Fruit fly (Drosophila melanogaster) whole organism, embryonic: ENCODE data around the gene Rgl.
A peak's percentile ranks its signal among the peaks of the same experiment; 100 is the strongest.

Source experiments
- BEAF-32 ChIP-seq: fragments of 200-800 bp; sonication (Bioruptor generic); optimal IDR thresholded peaks from 3 replicates; lab custom pipeline; 2017; ENCODE audit warnings: missing biosample characterization, missing genetic modification characterization, mild to moderate bottlenecking, moderate library complexity, missing genetic modification reagents
- CG10147 ChIP-seq: fragments of 200-800 bp; sonication (Bioruptor generic); optimal IDR thresholded peaks from 2 replicates; lab custom pipeline; 2019; ENCODE audit warnings: missing biosample characterization, mild to moderate bottlenecking, missing genetic modification characterization, moderate library complexity
- CG11456 ChIP-seq: fragments of 200-800 bp; sonication (Bioruptor generic); IDR thresholded peaks from 3 replicates; pipeline ENCODE4 v1.3.6; 2022; ENCODE audit warnings: missing biosample characterization, missing genetic modification characterization
- CG11723 ChIP-seq: fragments of 200-800 bp; sonication (Bioruptor generic); optimal IDR thresholded peaks from 2 replicates; lab custom pipeline; 2017; ENCODE audit warnings: missing biosample characterization, mild to moderate bottlenecking, missing genetic modification characterization
- CG14667 ChIP-seq: fragments of 200-800 bp; sonication (Bioruptor generic); IDR thresholded peaks from 2 replicates; pipeline ENCODE4 v1.3.6; 2022; ENCODE audit warnings: missing biosample characterization, missing genetic modification characterization
- CG15514 ChIP-seq: fragments of 200-800 bp; sonication (Bioruptor generic); optimal IDR thresholded peaks from 3 replicates; lab custom pipeline; 2017; ENCODE audit warnings: missing biosample characterization, missing genetic modification characterization, mild to moderate bottlenecking, moderate library complexity, missing genetic modification reagents
- CG15696 ChIP-seq: fragments of 200-800 bp; sonication (Bioruptor generic); optimal IDR thresholded peaks from 2 replicates; lab custom pipeline; 2019; ENCODE audit warnings: missing biosample characterization, mild to moderate bottlenecking, missing genetic modification characterization, moderate library complexity
- CG17359 ChIP-seq: fragments of 200-800 bp; sonication (Bioruptor generic); optimal IDR thresholded peaks from 3 replicates; lab custom pipeline; 2018; ENCODE audit warnings: missing biosample characterization, mild to moderate bottlenecking, missing genetic modification characterization, moderate library complexity
- CG17612 ChIP-seq: fragments of 200-800 bp; sonication (Bioruptor generic); IDR thresholded peaks from 2 replicates; pipeline ENCODE4 v1.3.6; 2022; ENCODE audit warnings: missing biosample characterization, missing genetic modification characterization
- CG17802 ChIP-seq: fragments of 200-800 bp; sonication (Bioruptor generic); optimal IDR thresholded peaks from 2 replicates; lab custom pipeline; 2018; ENCODE audit warnings: missing biosample characterization, mild to moderate bottlenecking, missing genetic modification characterization, moderate library complexity
- CG17912 ChIP-seq: fragments of 200-800 bp; sonication (Bioruptor generic); optimal IDR thresholded peaks from 2 replicates; lab custom pipeline; 2018; ENCODE audit warnings: missing biosample characterization, mild to moderate bottlenecking, missing genetic modification characterization
- CG18476 ChIP-seq: fragments of 200-800 bp; sonication (Bioruptor generic); optimal IDR thresholded peaks from 2 replicates; lab custom pipeline; 2016; ENCODE audit warnings: missing biosample characterization, mild to moderate bottlenecking, missing genetic modification characterization
- CG18599 ChIP-seq: fragments of 200-800 bp; sonication (Bioruptor generic); optimal IDR thresholded peaks from 3 replicates; lab custom pipeline; 2017; ENCODE audit warnings: missing biosample characterization, missing genetic modification characterization, mild to moderate bottlenecking, moderate library complexity, missing genetic modification reagents
- CG6765 ChIP-seq: fragments of 200-800 bp; sonication (Bioruptor generic); optimal IDR thresholded peaks from 3 replicates; lab custom pipeline; 2017; ENCODE audit warnings: missing biosample characterization, mild to moderate bottlenecking, missing genetic modification characterization
- CG6854 ChIP-seq: fragments of 200-800 bp; sonication (Bioruptor generic); optimal IDR thresholded peaks from 3 replicates; lab custom pipeline; 2017; ENCODE audit warnings: missing biosample characterization, mild to moderate bottlenecking, missing genetic modification characterization
- CG9437 ChIP-seq: fragments of 200-800 bp; sonication (Bioruptor generic); optimal IDR thresholded peaks from 2 replicates; lab custom pipeline; 2018; ENCODE audit warnings: missing biosample characterization, mild to moderate bottlenecking, missing genetic modification characterization
- CG9609 ChIP-seq: fragments of 200-800 bp; sonication (Bioruptor generic); optimal IDR thresholded peaks from 3 replicates; lab custom pipeline; 2016; ENCODE audit warnings: missing biosample characterization, missing genetic modification characterization
- CG9817 ChIP-seq: fragments of 200-800 bp; sonication (Bioruptor generic); optimal IDR thresholded peaks from 2 replicates; lab custom pipeline; 2018; ENCODE audit warnings: missing biosample characterization, mild to moderate bottlenecking, missing genetic modification characterization, moderate library complexity
- Dp ChIP-seq: fragments of 200-800 bp; sonication (Bioruptor generic); optimal IDR thresholded peaks from 2 replicates; lab custom pipeline; 2018; ENCODE audit warnings: missing biosample characterization, mild to moderate bottlenecking, missing genetic modification characterization, moderate library complexity
- H15 ChIP-seq: fragments of 200-800 bp; sonication (Bioruptor generic); IDR thresholded peaks from 3 replicates; pipeline ENCODE4 v1.3.6; 2022; ENCODE audit warnings: missing biosample characterization, missing genetic modification characterization
- HLH54F ChIP-seq: fragments of 200-800 bp; sonication (Bioruptor generic); optimal IDR thresholded peaks from 3 replicates; lab custom pipeline; 2016; ENCODE audit warnings: missing biosample characterization, missing genetic modification characterization
- Hr3 ChIP-seq: fragments of 200-800 bp; sonication (Bioruptor generic); optimal IDR thresholded peaks from 3 replicates; lab custom pipeline; 2016; ENCODE audit warnings: missing biosample characterization, missing genetic modification characterization
- Mad ChIP-seq: fragments of 200-800 bp; sonication (Bioruptor generic); optimal IDR thresholded peaks from 2 replicates; lab custom pipeline; 2016; ENCODE audit warnings: missing biosample characterization, missing genetic modification characterization
- Meics ChIP-seq: fragments of 200-800 bp; sonication (Bioruptor generic); optimal IDR thresholded peaks from 2 replicates; lab custom pipeline; 2017; ENCODE audit warnings: missing biosample characterization, mild to moderate bottlenecking, missing genetic modification characterization
- NC2α ChIP-seq: fragments of 200-800 bp; sonication (Bioruptor generic); optimal IDR thresholded peaks from 2 replicates; lab custom pipeline; 2016; ENCODE audit warnings: missing biosample characterization, missing genetic modification characterization
- Nf-YC ChIP-seq: fragments of 200-800 bp; optimal IDR thresholded peaks from 3 replicates; lab custom pipeline; 2019; ENCODE audit warnings: missing biosample characterization, mild to moderate bottlenecking, missing genetic modification characterization, moderate library complexity
- Pdp1 ChIP-seq, 2 experiments: fragments of 200-800 bp; sonication (Bioruptor generic); optimal IDR thresholded peaks; 3 replicates each; lab custom pipeline; 2016; ENCODE audit warnings: missing biosample characterization in 2 of 2, missing genetic modification characterization in 2 of 2, mild to moderate bottlenecking in 1 of 2, moderate library complexity in 1 of 2
- Ptx1 ChIP-seq: fragments of 200-800 bp; sonication (Bioruptor generic); IDR thresholded peaks from 2 replicates; pipeline ENCODE4 v1.3.6; 2022; ENCODE audit warnings: missing biosample characterization, missing genetic modification characterization
- Six4 ChIP-seq: fragments of 200-800 bp; sonication (Bioruptor generic); optimal IDR thresholded peaks from 2 replicates; lab custom pipeline; 2016; ENCODE audit warnings: missing biosample characterization, missing genetic modification characterization
- Usf ChIP-seq: fragments of 200-800 bp; sonication (Bioruptor generic); optimal IDR thresholded peaks from 2 replicates; lab custom pipeline; 2017; ENCODE audit warnings: missing genotype, missing biosample characterization, missing genetic modification characterization
- bcd ChIP-seq: fragments of 200-800 bp; sonication (Bioruptor generic); optimal IDR thresholded peaks from 2 replicates; lab custom pipeline; 2017; ENCODE audit warnings: missing biosample characterization, mild to moderate bottlenecking, missing genetic modification characterization
- disco-r ChIP-seq: fragments of 200-800 bp; sonication (Bioruptor generic); optimal IDR thresholded peaks from 2 replicates; lab custom pipeline; 2016; ENCODE audit warnings: missing biosample characterization, missing genetic modification characterization
- dpn ChIP-seq, 2 experiments: fragments of 200-800 bp; sonication (Bioruptor generic); optimal IDR thresholded peaks; 3 replicates each; lab custom pipeline; 2016; ENCODE audit warnings: missing biosample characterization in 2 of 2, missing genetic modification characterization in 2 of 2
- ems ChIP-seq: fragments of 200-800 bp; sonication (Bioruptor generic); optimal IDR thresholded peaks from 3 replicates; lab custom pipeline; 2016; ENCODE audit warnings: missing biosample characterization, missing genetic modification characterization
- ftz-f1 ChIP-seq: fragments of 200-800 bp; sonication (Bioruptor generic); optimal IDR thresholded peaks from 2 replicates; lab custom pipeline; 2016; ENCODE audit warnings: missing biosample characterization, missing genetic modification characterization
- gem ChIP-seq: fragments of 200-800 bp; sonication (Bioruptor generic); optimal IDR thresholded peaks from 2 replicates; lab custom pipeline; 2019; ENCODE audit warnings: missing biosample characterization, mild to moderate bottlenecking, missing genetic modification characterization, moderate library complexity
- gfzf ChIP-seq: fragments of 200-800 bp; sonication (Bioruptor generic); optimal IDR thresholded peaks from 2 replicates; lab custom pipeline; 2016; ENCODE audit warnings: missing biosample characterization, mild to moderate bottlenecking, missing genetic modification characterization, moderate library complexity
- gt ChIP-seq: fragments of 200-800 bp; sonication (Bioruptor generic); IDR thresholded peaks from 2 replicates; pipeline ENCODE4 v1.3.6; 2022; ENCODE audit warnings: missing biosample characterization, missing genetic modification characterization
- ken ChIP-seq: fragments of 200-800 bp; sonication (Bioruptor generic); IDR thresholded peaks from 3 replicates; pipeline ENCODE4 v1.3.6; 2022; ENCODE audit warnings: missing biosample characterization, missing genetic modification characterization
- lmd ChIP-seq: fragments of 200-800 bp; sonication (Bioruptor generic); IDR thresholded peaks from 2 replicates; pipeline ENCODE4 v1.3.6; 2022; ENCODE audit warnings: missing biosample characterization, missing genetic modification characterization
- nerfin-1 ChIP-seq: fragments of 200-800 bp; sonication (Bioruptor generic); optimal IDR thresholded peaks from 3 replicates; lab custom pipeline; 2019; ENCODE audit warnings: missing biosample characterization, mild to moderate bottlenecking, missing genetic modification characterization, moderate library complexity
- ro ChIP-seq: fragments of 200-800 bp; sonication (Bioruptor generic); IDR thresholded peaks from 2 replicates; pipeline ENCODE4 v1.3.6; 2022; ENCODE audit warnings: missing biosample characterization, missing genetic modification characterization
- run ChIP-seq: fragments of 200-800 bp; sonication (Bioruptor generic); optimal IDR thresholded peaks from 3 replicates; lab custom pipeline; 2018; ENCODE audit warnings: missing biosample characterization, mild to moderate bottlenecking, missing genetic modification characterization
- sim ChIP-seq: fragments of 200-800 bp; sonication (Bioruptor generic); IDR thresholded peaks from 2 replicates; pipeline ENCODE4 v1.3.6; 2022; ENCODE audit warnings: missing biosample characterization, missing genetic modification characterization
- slbo ChIP-seq: fragments of 200-800 bp; sonication (Bioruptor generic); IDR thresholded peaks from 2 replicates; pipeline ENCODE4 v1.3.6; 2022; ENCODE audit warnings: missing biosample characterization, missing genetic modification characterization
- sr ChIP-seq: fragments of 200-800 bp; sonication (Bioruptor generic); IDR thresholded peaks from 3 replicates; pipeline ENCODE4 v1.3.6; 2022; ENCODE audit warnings: missing biosample characterization, missing genetic modification characterization
- tio ChIP-seq: fragments of 200-800 bp; sonication (Bioruptor generic); optimal IDR thresholded peaks from 2 replicates; lab custom pipeline; 2017; ENCODE audit warnings: missing biosample characterization, missing genetic modification characterization, inconsistent platforms
- toy ChIP-seq: fragments of 200-800 bp; sonication (Bioruptor generic); IDR thresholded peaks from 2 replicates; pipeline ENCODE4 v1.3.6; 2022; ENCODE audit warnings: missing biosample characterization, missing genetic modification characterization
- tup ChIP-seq: fragments of 200-800 bp; sonication (Bioruptor generic); optimal IDR thresholded peaks from 2 replicates; lab custom pipeline; 2016; ENCODE audit warnings: missing biosample characterization, mild to moderate bottlenecking, missing genetic modification characterization, moderate library complexity
- zen ChIP-seq: fragments of 200-800 bp; sonication (Bioruptor generic); optimal IDR thresholded peaks from 3 replicates; lab custom pipeline; 2018; ENCODE audit warnings: missing biosample characterization, mild to moderate bottlenecking, missing genetic modification characterization, moderate library complexity

Rgl gene

DNA sequence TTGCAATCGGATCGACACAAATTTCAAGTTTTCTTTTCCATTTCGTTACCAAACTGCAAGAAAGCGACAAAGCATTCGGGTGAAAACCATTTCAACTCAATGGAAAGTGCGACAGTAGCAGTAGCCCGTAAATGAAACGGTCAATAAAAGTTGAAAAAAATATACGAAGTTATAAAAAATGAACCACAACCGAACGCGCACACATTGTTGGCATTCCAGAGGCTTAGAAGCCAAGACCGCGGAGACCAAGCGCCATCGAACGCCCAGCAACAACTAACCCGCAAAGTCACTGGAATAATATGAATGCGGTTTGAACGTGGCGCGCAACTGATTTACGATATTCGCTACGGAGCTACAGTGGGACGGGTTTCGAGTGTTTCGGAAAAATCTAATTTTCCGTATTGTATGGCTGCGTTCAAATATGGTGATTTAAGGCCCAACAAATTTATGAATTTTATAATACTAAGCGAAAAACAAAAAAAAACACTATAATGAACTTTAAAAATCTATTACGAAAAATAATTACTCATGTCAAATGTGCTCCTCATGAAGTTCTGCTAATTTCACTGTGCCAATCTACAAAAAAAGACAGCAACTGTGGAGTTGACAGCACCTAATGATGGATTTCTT is 3.0 kb downstream of the Rgl start (continued):
- TF ChIP-seq CG15514 (peak; percentile 37), CG9817 (peak; percentile 6), slbo (GFP tag; lab: Robert Waterston, UW) (peak; percentile 61; the same call in 1 of the 2 replicates), NC2α (GFP tag; lab: Kevin White, UChicago) (no peak), run (no peak), CG10147 (GFP tag; lab: Kevin White, UChicago) (no peak), lmd (peak; percentile 61), sim (GFP tag; lab: Robert Waterston, UW) (no peak), CG15696 (tag; lab: Kevin White, UChicago) (no peak), gt (GFP tag; lab: Robert Waterston, UW) (no peak), gem (tag; lab: Kevin White, UChicago) (peak; percentile 66), ro (GFP tag; lab: Robert Waterston, UW) (no peak), Dp (GFP tag; lab: Kevin White, UChicago) (peak; percentile 51), CG18599 (peak; percentile 38), ftz-f1 (GFP tag; lab: Kevin White, UChicago) (no peak), CG11456 (GFP tag; lab: Robert Waterston, UW) (no peak), ken (GFP tag; lab: Robert Waterston, UW) (no peak), Usf (GFP tag; lab: Kevin White, UChicago) (no peak), disco-r (GFP tag; lab: Kevin White, UChicago) (no peak), gfzf (no peak), dpn (GFP tag; optimal IDR thresholded peaks at IDR 0.05; lab: Kevin White, UChicago) (peak; percentile 36 to 48), CG14667 (GFP tag; lab: Robert Waterston, UW) (no peak; the same call in 1 of the 2 replicates), toy (GFP tag; lab: Robert Waterston, UW) (no peak), CG18476 (no peak), tup (GFP tag; lab: Kevin White, UChicago) (no peak), CG17612 (GFP tag; lab: Robert Waterston, UW) (no peak), zen (tag; lab: Kevin White, UChicago) (peak; percentile 7), H15 (GFP tag; lab: Robert Waterston, UW) (peak; percentile 45; the same call in 1 of the 3 replicates), CG17802 (no peak), CG11723 (GFP tag; lab: Kevin White, UChicago) (peak; percentile 20), ems (GFP tag; lab: Kevin White, UChicago) (no peak), BEAF-32 (GFP tag; lab: Kevin White, UChicago) (no peak), CG6854 (peak; percentile 25), Mad (GFP tag; lab: Kevin White, UChicago) (no peak), nerfin-1 (tag; lab: Kevin White, UChicago) (no peak), CG6765 (no peak), CG9437 (peak; percentile 62), Hr3 (GFP tag; lab: Kevin White, UChicago) (no peak), HLH54F (GFP tag; lab: Kevin White, UChicago) (peak; percentile 46), Nf-YC (tag; lab: Kevin White, UChicago) (peak; percentile 38), bcd (GFP tag; lab: Kevin White, UChicago) (peak; percentile 32), CG17912 (GFP tag; lab: Kevin White, UChicago) (no peak), Six4 (GFP tag; lab: Kevin White, UChicago) (peak; percentile 16), Ptx1 (GFP tag; lab: Robert Waterston, UW) (peak; percentile 42), Meics (GFP tag; lab: Kevin White, UChicago) (peak; percentile 53), CG17359 (tag; lab: Kevin White, UChicago) (peak; percentile 50), tio (GFP tag; lab: Kevin White, UChicago) (peak; percentile 26), CG9609 (peak; percentile 24), Pdp1 (GFP tag; optimal IDR thresholded peaks at IDR 0.05; lab: Kevin White, UChicago) (peak in 1 of 2 experiments; percentile 1), sr (GFP tag; lab: Robert Waterston, UW) (peak; percentile 27; the same call in 1 of the 3 replicates)
